Fruit fly (Drosophila melanogaster) S2 (cell line): Measurements from ENCODE around the gene Plc21C.

ENCODE experiments used
- CG8478 ChIP-seq: fragments of >200 bp; optimal IDR thresholded peaks from 2 replicates; lab custom pipeline; 2018
- CTCF ChIP-seq, 2 experiments: fragments of >200 bp; optimal IDR thresholded peaks; 2 replicates each; lab custom pipeline; 2018

DNA sequence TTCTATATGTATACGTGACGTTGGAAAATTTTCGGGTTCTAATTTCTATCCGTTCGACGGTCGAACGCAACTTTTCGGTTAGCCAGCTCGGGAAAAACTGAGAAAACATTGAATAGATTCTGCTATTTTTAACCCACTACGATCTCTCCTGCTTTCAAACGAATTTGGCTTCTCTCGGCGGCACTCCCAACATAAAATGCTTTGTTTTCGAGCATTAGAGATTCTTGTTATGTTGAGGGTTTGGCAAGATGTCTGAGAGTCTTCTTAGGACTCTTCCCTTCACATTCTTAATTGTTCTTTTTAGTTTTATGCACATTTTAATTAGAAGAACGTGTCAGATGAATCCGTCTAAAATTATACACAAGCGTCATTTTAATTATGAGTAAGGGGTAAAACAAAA, 96.4 kb downstream of the Plc21C start, which contains the start of gene CG4213:
- TF ChIP-seq CG8478 (no peak), CTCF (optimal IDR thresholded peaks at IDR 0.05; lab: Kevin White, UChicago) (no peak)
